Fruit fly (Drosophila melanogaster) Kc167 (cell line): Measurements from ENCODE around the gene CG14969.

Source experiments
- Myc ChIP-seq: fragments of >200 bp; optimal IDR thresholded peaks from 2 replicates; lab custom pipeline; 2017; ENCODE audit warnings: missing external identifiers
- Sin3A ChIP-seq: fragments of >200 bp; optimal IDR thresholded peaks from 2 replicates; lab custom pipeline; 2018; ENCODE audit warnings: missing external identifiers
- h ChIP-seq: fragments of >200 bp; optimal IDR thresholded peaks from 3 replicates; lab custom pipeline; 2018; ENCODE audit warnings: missing external identifiers
- insv ChIP-seq: fragments of >200 bp; optimal IDR thresholded peaks from 3 replicates; lab custom pipeline; 2018; ENCODE audit warnings: missing external identifiers
- psq ChIP-seq: fragments of >200 bp; optimal IDR thresholded peaks from 2 replicates; lab custom pipeline; 2017; ENCODE audit warnings: missing external identifiers
- ttk ChIP-seq: sonication (Bioruptor generic); optimal IDR thresholded peaks from 2 replicates; lab custom pipeline; 2017; ENCODE audit warnings: missing external identifiers

The CG14969 gene

dm6 chr3L:3352516-3352915 is 17.7 kb upstream of the CG14969 start:
- TF ChIP-seq Myc (lab: Kevin White, UChicago) (no peak), insv (lab: Kevin White, UChicago) (no peak), psq (lab: Kevin White, UChicago) (no peak), Sin3A (no peak), h (lab: Kevin White, UChicago) (no peak), ttk (no peak)

DNA sequence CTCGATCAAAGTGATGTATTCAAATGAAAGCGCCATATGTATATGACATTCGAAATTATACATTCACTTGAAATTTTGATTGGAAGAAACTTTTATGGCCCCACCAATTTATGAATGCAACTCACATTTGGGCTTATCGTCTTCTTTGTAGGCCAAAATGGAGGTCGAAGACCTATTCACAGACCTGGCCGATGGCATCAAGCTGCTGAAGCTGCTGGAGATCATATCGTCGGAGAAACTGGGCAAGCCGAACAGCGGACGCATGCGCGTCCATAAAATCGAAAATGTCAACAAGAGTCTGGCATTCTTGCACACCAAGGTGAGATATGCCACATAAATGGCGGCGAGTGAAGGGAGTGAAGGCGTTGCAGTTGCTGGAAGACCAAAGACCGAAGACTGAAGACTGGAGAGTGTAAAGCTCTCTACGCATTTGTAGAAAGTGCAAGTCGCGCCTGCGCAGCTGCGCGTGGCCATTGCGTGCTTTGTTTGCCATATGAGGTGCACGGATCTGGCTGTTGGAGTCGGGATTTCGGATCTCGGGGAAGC is 17.1 kb upstream of the CG14969 start:
- no peak for TF ChIP-seq Myc (lab: Kevin White, UChicago)
- TF ChIP-seq Sin3A = no peak
- TF ChIP-seq psq (lab: Kevin White, UChicago) = no peak
- TF ChIP-seq insv (lab: Kevin White, UChicago) = no peak
- no peak for TF ChIP-seq h (lab: Kevin White, UChicago)
- no peak for TF ChIP-seq ttk

DNA sequence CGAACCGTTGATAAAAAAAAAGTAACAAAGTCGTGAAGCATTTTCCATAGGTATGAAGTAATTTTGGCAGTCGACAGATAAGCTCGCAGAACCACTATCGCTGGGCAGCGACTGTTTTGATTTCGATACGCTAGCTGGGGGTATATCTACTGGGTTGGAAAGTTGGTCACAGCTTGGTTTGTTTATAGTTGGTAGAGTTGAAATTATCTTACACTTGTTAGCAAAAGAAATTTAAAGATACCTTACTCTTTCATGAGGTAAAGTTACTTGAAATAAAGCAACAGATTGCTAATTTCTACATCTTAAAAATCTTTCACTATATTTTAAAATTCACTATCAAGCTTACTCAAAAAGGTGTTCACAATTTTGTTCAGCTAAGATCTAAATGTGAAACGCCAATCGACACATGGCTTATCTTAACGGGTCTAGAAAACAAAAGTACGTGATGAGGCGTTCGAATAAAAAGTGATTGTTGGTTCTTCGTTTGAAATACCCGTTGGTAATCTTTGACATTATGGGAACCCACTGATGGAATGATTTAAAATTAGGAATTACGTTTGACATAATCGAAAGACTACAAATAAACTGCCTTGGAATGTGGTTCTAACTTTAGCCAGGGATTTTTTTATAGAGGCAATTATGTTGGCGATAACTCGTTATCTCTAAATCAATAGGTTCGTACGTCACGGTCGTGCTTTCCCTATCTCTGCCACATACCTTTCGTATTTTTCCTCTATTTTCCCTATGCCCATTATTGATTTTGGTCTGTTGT is 16.0 kb upstream of the CG14969 start:
- TF ChIP-seq insv (lab: Kevin White, UChicago) (no peak), Sin3A (no peak), psq (lab: Kevin White, UChicago) (no peak), h (lab: Kevin White, UChicago) (no peak), ttk (no peak), Myc (lab: Kevin White, UChicago) (no peak)

- TF ChIP-seq Sin3A (no peak), Myc (lab: Kevin White, UChicago) (no peak), psq (lab: Kevin White, UChicago) (no peak), h (lab: Kevin White, UChicago) (no peak), ttk (no peak)
Measured at dm6 chr3L:3349825-3350123, 15.0 kb upstream of the CG14969 start.

dm6 chr3L:3348956-3349824 is 14.4 kb upstream of the CG14969 start:
- no peak for TF ChIP-seq Sin3A
- no peak for TF ChIP-seq psq (lab: Kevin White, UChicago)
- TF ChIP-seq Myc (lab: Kevin White, UChicago) = no peak
- no peak for TF ChIP-seq insv (lab: Kevin White, UChicago)
- TF ChIP-seq h (lab: Kevin White, UChicago) = no peak
- TF ChIP-seq ttk = no peak

dm6 chr3L:3346294-3346693 is 11.5 kb upstream of the CG14969 start:
- TF ChIP-seq ttk = no peak
- TF ChIP-seq insv (lab: Kevin White, UChicago) = no peak
- no peak for TF ChIP-seq psq (lab: Kevin White, UChicago)
- TF ChIP-seq h (lab: Kevin White, UChicago) = no peak
- no peak for TF ChIP-seq Myc (lab: Kevin White, UChicago)
- TF ChIP-seq Sin3A = no peak

- no peak for TF ChIP-seq insv (lab: Kevin White, UChicago)
- no peak for TF ChIP-seq psq (lab: Kevin White, UChicago)
- no peak for TF ChIP-seq Myc (lab: Kevin White, UChicago)
- TF ChIP-seq h (lab: Kevin White, UChicago) = no peak
Measured at dm6 chr3L:3344528-3344927, 9.8 kb upstream of the CG14969 start.

dm6 chr3L:3343260-3343659 is 8.5 kb upstream of the CG14969 start:
- TF ChIP-seq ttk = no peak
- no peak for TF ChIP-seq Sin3A
- no peak for TF ChIP-seq h (lab: Kevin White, UChicago)
- no peak for TF ChIP-seq insv (lab: Kevin White, UChicago)
- TF ChIP-seq Myc (lab: Kevin White, UChicago) = no peak
- TF ChIP-seq psq (lab: Kevin White, UChicago) = no peak

- TF ChIP-seq Myc (lab: Kevin White, UChicago) (no peak), Sin3A (no peak), insv (lab: Kevin White, UChicago) (no peak), h (lab: Kevin White, UChicago) (no peak), psq (lab: Kevin White, UChicago) (no peak), ttk (no peak)
Measured at dm6 chr3L:3342307-3342940, 7.6 kb upstream of the CG14969 start.

DNA sequence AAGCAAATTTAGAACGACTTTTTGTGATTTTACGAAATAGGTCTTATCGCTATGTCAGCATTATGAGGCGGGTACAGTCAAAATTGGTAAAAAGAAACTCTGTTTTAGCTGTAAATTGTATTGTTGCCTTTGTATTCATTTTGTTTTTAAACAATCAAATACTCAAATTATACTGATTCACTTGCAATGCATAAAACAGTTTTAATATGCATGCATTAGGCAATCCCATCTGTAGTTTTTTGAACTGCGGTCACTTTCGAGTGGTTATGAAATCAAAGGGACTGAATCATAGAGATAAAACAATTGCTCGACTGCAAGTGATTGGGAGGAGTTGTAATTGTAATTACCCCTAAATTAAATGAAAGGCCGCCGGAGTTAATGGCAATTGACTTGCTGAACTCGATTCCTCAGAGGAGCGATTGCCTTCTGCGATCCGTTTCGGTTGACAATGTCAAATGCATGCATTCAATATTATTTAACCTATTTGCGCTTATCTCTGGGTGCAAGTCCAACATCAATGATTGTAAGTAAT is 5.0 kb upstream of the CG14969 start:
- TF ChIP-seq Myc (lab: Kevin White, UChicago) (no peak), insv (lab: Kevin White, UChicago) (no peak), Sin3A (no peak), ttk (no peak), psq (lab: Kevin White, UChicago) (no peak), h (lab: Kevin White, UChicago) (no peak)

DNA sequence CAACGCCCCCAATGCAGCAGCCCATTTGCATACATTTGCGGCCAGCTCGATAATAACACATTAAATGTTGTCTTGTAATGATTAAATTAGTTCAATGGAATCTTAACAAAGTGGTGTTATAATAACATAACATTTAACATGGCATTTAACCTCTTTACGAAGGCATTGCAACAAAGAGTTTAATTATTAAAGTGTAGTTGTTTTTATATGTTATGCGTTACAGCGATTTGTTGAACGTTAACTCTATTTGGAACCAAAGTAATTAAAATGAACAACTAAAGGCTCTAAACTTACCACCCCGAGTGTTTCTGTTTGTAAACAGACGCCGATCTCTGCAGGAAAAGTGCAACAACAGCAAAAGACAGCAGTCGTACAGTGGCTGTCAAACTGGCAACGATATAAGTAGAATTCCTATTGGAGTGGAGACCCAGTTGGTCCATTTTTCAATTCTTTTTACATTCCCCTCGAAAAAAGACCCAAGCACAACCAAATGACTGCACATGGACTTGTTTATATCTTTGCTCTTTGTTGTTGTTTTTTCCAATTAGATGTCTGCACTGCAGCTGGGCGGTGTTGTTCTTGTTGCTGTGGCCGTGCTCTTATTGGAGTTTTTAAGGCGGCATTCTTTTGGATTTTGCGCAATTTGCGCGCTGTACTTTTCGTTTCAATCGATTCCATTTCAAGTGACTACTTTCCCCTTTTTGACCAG is 4.3 kb upstream of the CG14969 start:
- no peak for TF ChIP-seq Sin3A
